Worm (Caenorhabditis elegans) whole organism, L4/young adult: ENCODE data around the gene ram-5.

ENCODE experiments used
- W03F9.2 ChIP-seq: fragments of 150-350 bp; optimal IDR thresholded peaks from 2 replicates; lab custom pipeline; 2014; ENCODE audit warnings: missing biosample characterization, missing genetic modification characterization
- dao-5 ChIP-seq: sonication (generic microtip); optimal IDR thresholded peaks from 2 replicates; lab custom pipeline; 2016; ENCODE audit warnings: missing genotype, missing genetic modification characterization, moderate library complexity, missing compliant biosample characterization
- him-1 ChIP-seq: sonication (generic microtip); optimal IDR thresholded peaks from 2 replicates; lab custom pipeline; 2016; ENCODE audit warnings: missing genotype, missing genetic modification reagents, missing genetic modification characterization, missing compliant biosample characterization

- TF ChIP-seq W03F9.2 (no peak), him-1 (tag; lab: Kevin White, UChicago) (no peak), dao-5 (tag; lab: Kevin White, UChicago) (no peak)
Observed at ce11 chrX:14575920-14576319, 26.0 kb downstream of the ram-5 start.
